Worm (Caenorhabditis elegans): Measurements from ENCODE around the gene srh-109.

- no peak for TF ChIP-seq ama-1 (optimal IDR thresholded peaks at IDR 0.05)
- TF ChIP-seq flt-1 (GFP tag; IDR thresholded peaks at IDR 0.05), result no peak
- TF ChIP-seq hnd-1 (tag; optimal IDR thresholded peaks at IDR 0.05), result no peak
- no peak for TF ChIP-seq F13C5.2 (tag; optimal IDR thresholded peaks at IDR 0.05)
- TF ChIP-seq pes-1 (GFP tag; IDR thresholded peaks at IDR 0.05), result no peak
- TF ChIP-seq tra-4 (tag; optimal IDR thresholded peaks at IDR 0.05), result no peak
Observed at ce11 chrV:17257637-17258036, 37.4 kb upstream of the srh-109 start.

Data from whole organism, early embryonic.